Fruit fly (Drosophila melanogaster) whole organism, embryonic: ENCODE measurements around the gene MsR2.

Source experiments
- Abd-B ChIP-seq: fragments of 200-800 bp; sonication (Bioruptor generic); optimal IDR thresholded peaks from 2 replicates; lab custom pipeline; 2018; ENCODE audit warnings: missing biosample characterization, mild to moderate bottlenecking, missing genetic modification characterization, moderate library complexity
- Atf-2 ChIP-seq: fragments of 200-800 bp; sonication (Bioruptor generic); optimal IDR thresholded peaks from 2 replicates; lab custom pipeline; 2016; ENCODE audit warnings: missing biosample characterization, missing genetic modification characterization
- Atf6 ChIP-seq: fragments of 200-800 bp; sonication (Bioruptor generic); IDR thresholded peaks from 2 replicates; pipeline ENCODE4 v1.3.6; 2022; ENCODE audit warnings: missing biosample characterization, missing genetic modification characterization
- BEAF-32 ChIP-seq: fragments of 200-800 bp; sonication (Bioruptor generic); optimal IDR thresholded peaks from 3 replicates; lab custom pipeline; 2017; ENCODE audit warnings: missing biosample characterization, missing genetic modification characterization, mild to moderate bottlenecking, moderate library complexity, missing genetic modification reagents
- CG11696 ChIP-seq: fragments of 200-800 bp; sonication (Bioruptor generic); IDR thresholded peaks from 2 replicates; pipeline ENCODE4 v1.3.6; 2022; ENCODE audit warnings: missing biosample characterization, missing genetic modification characterization
- CG12071 ChIP-seq: fragments of 200-800 bp; sonication (Bioruptor generic); optimal IDR thresholded peaks from 3 replicates; lab custom pipeline; 2018; ENCODE audit warnings: missing biosample characterization, mild to moderate bottlenecking, missing genetic modification characterization
- CG12236 ChIP-seq: fragments of 200-800 bp; sonication (Bioruptor generic); optimal IDR thresholded peaks from 2 replicates; lab custom pipeline; 2016; ENCODE audit warnings: missing biosample characterization, missing genetic modification characterization
- CG13424 ChIP-seq: fragments of 200-800 bp; sonication (Bioruptor generic); optimal IDR thresholded peaks from 2 replicates; lab custom pipeline; 2019; ENCODE audit warnings: missing biosample characterization, mild to moderate bottlenecking, missing genetic modification characterization, moderate library complexity
- CG13624 ChIP-seq: fragments of 200-800 bp; sonication (Bioruptor generic); optimal IDR thresholded peaks from 2 replicates; lab custom pipeline; 2016; ENCODE audit warnings: missing biosample characterization, missing genetic modification characterization
- CG13894 ChIP-seq: fragments of 200-800 bp; sonication (Bioruptor generic); optimal IDR thresholded peaks from 3 replicates; lab custom pipeline; 2018; ENCODE audit warnings: missing biosample characterization, mild to moderate bottlenecking, missing genetic modification characterization, moderate library complexity
- CG14710 ChIP-seq: fragments of 200-800 bp; sonication (Bioruptor generic); optimal IDR thresholded peaks from 3 replicates; lab custom pipeline; 2019; ENCODE audit warnings: missing biosample characterization, mild to moderate bottlenecking, missing genetic modification characterization, moderate library complexity
- CG16813 ChIP-seq: fragments of 200-800 bp; sonication (Bioruptor generic); IDR thresholded peaks from 3 replicates; pipeline ENCODE4 v1.3.6; 2022; ENCODE audit warnings: missing biosample characterization, missing genetic modification characterization; ENCODE audit not compliant: partially characterized antibody
- CG16815 ChIP-seq: fragments of 200-800 bp; sonication (Bioruptor generic); optimal IDR thresholded peaks from 3 replicates; lab custom pipeline; 2017; ENCODE audit warnings: missing biosample characterization, mild to moderate bottlenecking, missing genetic modification characterization
- CG2129 ChIP-seq: fragments of 200-800 bp; sonication (Bioruptor generic); IDR thresholded peaks from 2 replicates; pipeline ENCODE4 v1.3.6; 2022; ENCODE audit warnings: missing biosample characterization, missing genetic modification characterization; ENCODE audit not compliant: partially characterized antibody
- CG2202 ChIP-seq: fragments of 200-800 bp; sonication (Bioruptor generic); optimal IDR thresholded peaks from 2 replicates; lab custom pipeline; 2018; ENCODE audit warnings: missing biosample characterization, mild to moderate bottlenecking, missing genetic modification characterization
- CG31365 ChIP-seq: fragments of 200-800 bp; sonication (Bioruptor generic); optimal IDR thresholded peaks from 2 replicates; lab custom pipeline; 2018; ENCODE audit warnings: missing biosample characterization, mild to moderate bottlenecking, missing genetic modification characterization
- CG32532 ChIP-seq: fragments of 200-800 bp; sonication (Bioruptor generic); IDR thresholded peaks from 2 replicates; pipeline ENCODE4 v1.3.6; 2022; ENCODE audit warnings: missing biosample characterization, missing genetic modification characterization
- CG3726 ChIP-seq: fragments of 200-800 bp; sonication (Bioruptor generic); IDR thresholded peaks from 3 replicates; pipeline ENCODE4, ENCODE4 v1.3.6; 2022; ENCODE audit warnings: missing biosample characterization, missing genetic modification characterization
- CG4360 ChIP-seq: fragments of 200-800 bp; sonication (Bioruptor generic); IDR thresholded peaks from 2 replicates; pipeline ENCODE4 v1.3.6; 2022; ENCODE audit warnings: missing biosample characterization, missing genetic modification characterization
- CG4854 ChIP-seq: fragments of 200-800 bp; sonication (Bioruptor generic); optimal IDR thresholded peaks from 2 replicates; lab custom pipeline; 2016; ENCODE audit warnings: missing biosample characterization, missing genetic modification characterization, inconsistent platforms
- CG7745 ChIP-seq: fragments of 200-800 bp; sonication (Bioruptor generic); optimal IDR thresholded peaks from 2 replicates; lab custom pipeline; 2018; ENCODE audit warnings: missing biosample characterization, mild to moderate bottlenecking, missing genetic modification characterization, moderate library complexity
- Dip2 ChIP-seq: fragments of 200-800 bp; sonication (Bioruptor generic); IDR thresholded peaks from 2 replicates; pipeline ENCODE4 v1.3.6; 2022; ENCODE audit warnings: missing biosample characterization, missing genetic modification characterization
- Elba2 ChIP-seq: fragments of 200-800 bp; sonication (Bioruptor generic); optimal IDR thresholded peaks from 3 replicates; lab custom pipeline; 2016; ENCODE audit warnings: missing biosample characterization, missing genetic modification characterization
- Hr78 ChIP-seq, 2 experiments: fragments of 200-800 bp in 1 of 2; fragments of >200 bp in 1 of 2; sonication (Bioruptor generic) in 1 of 2; optimal IDR thresholded peaks; 2 replicates each; lab custom pipeline; 2017 to 2019; ENCODE audit warnings: missing biosample characterization in 2 of 2, missing genetic modification characterization in 2 of 2, mild to moderate bottlenecking in 1 of 2, moderate library complexity in 1 of 2
- Lpt ChIP-seq: fragments of >200 bp; optimal IDR thresholded peaks from 2 replicates; lab custom pipeline; 2018; ENCODE audit warnings: missing biosample characterization, missing genetic modification characterization
- NC2α ChIP-seq: fragments of 200-800 bp; sonication (Bioruptor generic); optimal IDR thresholded peaks from 2 replicates; lab custom pipeline; 2016; ENCODE audit warnings: missing biosample characterization, missing genetic modification characterization
- NFAT ChIP-seq: fragments of 200-800 bp; sonication (Bioruptor generic); IDR thresholded peaks from 2 replicates; pipeline ENCODE4 v1.3.6; 2022; ENCODE audit warnings: missing biosample characterization, missing genetic modification characterization
- NK7.1 ChIP-seq: fragments of 200-800 bp; sonication (Bioruptor generic); optimal IDR thresholded peaks from 3 replicates; lab custom pipeline; 2016; ENCODE audit warnings: missing biosample characterization, missing genetic modification characterization
- Nf-YA ChIP-seq: fragments of 200-800 bp; sonication (Bioruptor generic); IDR thresholded peaks from 2 replicates; pipeline ENCODE4 v1.3.6; 2022; ENCODE audit warnings: missing biosample characterization, missing genetic modification characterization
- PHDP ChIP-seq: fragments of 200-800 bp; sonication (Bioruptor generic); optimal IDR thresholded peaks from 3 replicates; lab custom pipeline; 2018; ENCODE audit warnings: missing biosample characterization, mild to moderate bottlenecking, missing genetic modification characterization, moderate library complexity
- Sox100B ChIP-seq: fragments of 200-800 bp; sonication (Bioruptor generic); optimal IDR thresholded peaks from 3 replicates; lab custom pipeline; 2018; ENCODE audit warnings: missing biosample characterization, mild to moderate bottlenecking, missing genetic modification characterization
- YL-1 ChIP-seq: fragments of 200-800 bp; sonication (Bioruptor generic); optimal IDR thresholded peaks from 3 replicates; lab custom pipeline; 2017; ENCODE audit warnings: missing biosample characterization, mild to moderate bottlenecking, missing genetic modification characterization
- caup ChIP-seq: fragments of 200-800 bp; sonication (Bioruptor generic); optimal IDR thresholded peaks from 3 replicates; lab custom pipeline; 2017; ENCODE audit warnings: missing biosample characterization, mild to moderate bottlenecking, missing genetic modification characterization, moderate library complexity; ENCODE audit not compliant: severe bottlenecking
- corto ChIP-seq: fragments of 200-800 bp; sonication (Bioruptor generic); optimal IDR thresholded peaks from 2 replicates; lab custom pipeline; 2016; ENCODE audit warnings: missing biosample characterization, mild to moderate bottlenecking, missing genetic modification characterization, moderate library complexity
- esg ChIP-seq: fragments of 200-800 bp; sonication (Bioruptor generic); conservative IDR thresholded peaks from 2 replicates; pipeline ENCODE4 v1.3.6; 2022; ENCODE audit warnings: missing biosample characterization, missing genetic modification characterization
- eve ChIP-seq, 2 experiments: fragments of >200 bp; optimal IDR thresholded peaks; 2 replicates each; lab custom pipeline; 2017; ENCODE audit warnings: missing biosample characterization in 2 of 2, missing genetic modification characterization in 2 of 2
- fu2 ChIP-seq: fragments of 200-800 bp; sonication (Bioruptor generic); optimal IDR thresholded peaks from 2 replicates; lab custom pipeline; 2016; ENCODE audit warnings: missing biosample characterization, missing genetic modification characterization
- gem ChIP-seq: fragments of 200-800 bp; sonication (Bioruptor generic); optimal IDR thresholded peaks from 2 replicates; lab custom pipeline; 2019; ENCODE audit warnings: missing biosample characterization, mild to moderate bottlenecking, missing genetic modification characterization, moderate library complexity
- hkb ChIP-seq, 2 experiments: fragments of 200-800 bp in 1 of 2; fragments of >200 bp in 1 of 2; sonication (Bioruptor generic) in 1 of 2; IDR thresholded peaks in 1 of 2; optimal IDR thresholded peaks in 1 of 2; 2 replicates each; pipeline versions ENCODE4 v1.3.6 to Lab custom; 2017 to 2022; ENCODE audit warnings: missing biosample characterization in 1 of 2, missing genetic modification characterization in 1 of 2
- hth ChIP-seq: fragments of >200 bp; optimal IDR thresholded peaks from 2 replicates; lab custom pipeline; 2017; ENCODE audit warnings: inconsistent platforms
- insv ChIP-seq, 2 experiments: fragments of 200-800 bp; sonication (Bioruptor generic); optimal IDR thresholded peaks; 3 replicates each; lab custom pipeline; 2016 to 2018; ENCODE audit warnings: missing biosample characterization in 2 of 2, missing genetic modification characterization in 2 of 2
- kni ChIP-seq: fragments of 200-800 bp; sonication (Bioruptor generic); optimal IDR thresholded peaks from 3 replicates; lab custom pipeline; 2017; ENCODE audit warnings: mild to moderate bottlenecking, missing biosample characterization, missing genetic modification reagents, missing genetic modification characterization
- p53 ChIP-seq: fragments of 200-800 bp; sonication (Bioruptor generic); optimal IDR thresholded peaks from 2 replicates; lab custom pipeline; 2016; ENCODE audit warnings: missing biosample characterization, missing genetic modification characterization
- psq ChIP-seq: fragments of 200-800 bp; sonication (Bioruptor generic); optimal IDR thresholded peaks from 2 replicates; lab custom pipeline; 2017; ENCODE audit warnings: missing biosample characterization, missing genetic modification characterization
- seq ChIP-seq: fragments of 200-800 bp; sonication (Bioruptor generic); IDR thresholded peaks from 2 replicates; pipeline ENCODE4 v1.3.6; 2022; ENCODE audit warnings: missing biosample characterization, missing genetic modification characterization
- sima ChIP-seq: fragments of 200-800 bp; sonication (Bioruptor generic); optimal IDR thresholded peaks from 2 replicates; lab custom pipeline; 2016; ENCODE audit warnings: missing biosample characterization, missing genetic modification characterization
- slbo ChIP-seq: fragments of 200-800 bp; sonication (Bioruptor generic); IDR thresholded peaks from 2 replicates; pipeline ENCODE4 v1.3.6; 2022; ENCODE audit warnings: missing biosample characterization, missing genetic modification characterization
- twi ChIP-seq: fragments of 200-800 bp; optimal IDR thresholded peaks from 2 replicates; lab custom pipeline; 2019; ENCODE audit warnings: missing biosample characterization, mild to moderate bottlenecking, missing genetic modification characterization, moderate library complexity
- zf30C ChIP-seq: fragments of 200-800 bp; sonication (Bioruptor generic); optimal IDR thresholded peaks from 3 replicates; lab custom pipeline; 2018; ENCODE audit warnings: missing biosample characterization, mild to moderate bottlenecking, missing genetic modification characterization

The MsR2 gene

DNA sequence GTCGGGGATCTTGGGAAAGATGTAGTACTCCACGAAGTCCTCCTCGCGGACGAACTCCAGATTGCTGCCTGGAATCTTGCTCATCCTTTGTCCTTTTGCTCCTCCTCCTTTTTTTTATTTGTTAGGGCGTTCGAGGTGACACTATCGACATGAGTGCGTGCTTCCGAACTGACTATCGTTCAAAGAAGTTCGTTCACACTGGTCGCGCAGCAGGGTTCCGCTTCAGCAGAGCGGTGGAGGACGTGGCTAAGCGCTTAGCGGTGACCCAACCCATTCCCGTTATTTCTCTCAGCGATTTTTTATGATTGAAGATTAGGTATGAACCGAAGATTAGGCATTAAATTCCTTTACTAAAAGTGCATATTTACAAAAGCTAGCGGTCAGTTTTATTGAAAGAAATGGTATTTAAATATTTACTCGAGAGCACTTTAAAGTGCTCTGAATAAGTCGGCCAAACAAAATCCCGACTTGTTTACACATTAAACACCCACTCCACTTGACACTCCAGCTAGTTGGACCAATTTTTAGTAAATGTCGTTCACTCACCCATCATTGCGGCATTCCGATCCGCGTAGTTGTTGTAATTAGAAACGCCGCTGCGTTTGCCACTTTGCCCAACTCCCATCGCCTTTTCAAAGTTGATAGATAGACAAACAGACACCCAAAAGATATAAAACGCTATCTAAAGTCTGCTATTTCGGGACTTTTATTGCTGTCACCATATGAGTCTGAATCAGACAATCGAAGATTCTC, 16.8 kb upstream of the MsR2 start, which contains the start of the genes ecd and CG13806 (continued):
- no peak for TF ChIP-seq Sox100B (GFP tag; lab: Kevin White, UChicago)
- TF ChIP-seq gem (tag; lab: Kevin White, UChicago): no peak
- no peak for TF ChIP-seq Nf-YA
- TF ChIP-seq Atf6 (GFP tag; lab: Robert Waterston, UW): no peak
- no peak for TF ChIP-seq Elba2 (GFP tag; lab: Kevin White, UChicago)
- peak; percentile 76 for TF ChIP-seq CG2129
- no peak for TF ChIP-seq twi (tag; lab: Kevin White, UChicago)
- no peak for TF ChIP-seq NC2α
- peak; percentile 76 for TF ChIP-seq hkb (optimal IDR thresholded peaks at IDR 0.05; lab: Kevin White, UChicago)
- TF ChIP-seq hkb (GFP tag; IDR thresholded peaks at IDR 0.05; lab: Robert Waterston, UW): no peak
- TF ChIP-seq seq (GFP tag; lab: Robert Waterston, UW): no peak
- TF ChIP-seq Abd-B (GFP tag; lab: Kevin White, UChicago): peak; percentile 83
- TF ChIP-seq zf30C (GFP tag; lab: Kevin White, UChicago): no peak
- TF ChIP-seq insv (GFP tag; optimal IDR thresholded peaks at IDR 0.05; lab: Kevin White, UChicago): peak in 1 of 2 experiments; percentile 16
- TF ChIP-seq CG4360 (GFP tag; lab: Robert Waterston, UW): no peak
- TF ChIP-seq Lpt (GFP tag; lab: Kevin White, UChicago): no peak
- TF ChIP-seq NK7.1: no peak
- peak; percentile 14 for TF ChIP-seq CG31365 (tag; lab: Kevin White, UChicago)
- TF ChIP-seq NFAT (GFP tag; lab: Robert Waterston, UW): peak; percentile 80
- no peak for TF ChIP-seq CG4854
- TF ChIP-seq CG12071 (GFP tag; lab: Kevin White, UChicago): no peak
- TF ChIP-seq Hr78 (GFP tag; optimal IDR thresholded peaks at IDR 0.05; lab: Kevin White, UChicago): peak in 1 of 2 experiments; percentile 1
- no peak for TF ChIP-seq kni
- peak; percentile 21 for TF ChIP-seq fu2
- TF ChIP-seq psq (GFP tag; lab: Kevin White, UChicago): peak; percentile 11
- no peak for TF ChIP-seq CG3726 (GFP tag; lab: Robert Waterston, UW)
- TF ChIP-seq caup (GFP tag; lab: Kevin White, UChicago): peak; percentile 31
- TF ChIP-seq CG14710 (tag; lab: Kevin White, UChicago): peak; percentile 73
- peak; percentile 45 for TF ChIP-seq Atf-2 (GFP tag; lab: Kevin White, UChicago)
- no peak for TF ChIP-seq eve (GFP tag; optimal IDR thresholded peaks at IDR 0.05; lab: Kevin White, UChicago)
- no peak for TF ChIP-seq corto (GFP tag; lab: Kevin White, UChicago)
- TF ChIP-seq CG32532: peak; percentile 75
- TF ChIP-seq CG11696 (GFP tag; lab: Robert Waterston, UW): no peak
- peak; percentile 65 for TF ChIP-seq CG13624
- TF ChIP-seq CG16813 (GFP tag; lab: Robert Waterston, UW): peak; percentile 96
- TF ChIP-seq slbo (GFP tag; lab: Robert Waterston, UW): peak; percentile 79
- TF ChIP-seq CG13894: peak; percentile 34
- no peak for TF ChIP-seq CG7745 (tag; lab: Kevin White, UChicago)
- no peak for TF ChIP-seq sima
- TF ChIP-seq hth (lab: Kevin White, UChicago): no peak
- no peak for TF ChIP-seq p53 (GFP tag; lab: Kevin White, UChicago)
- no peak for TF ChIP-seq esg (GFP tag; lab: Robert Waterston, UW)
- no peak for TF ChIP-seq CG12236 (GFP tag; lab: Kevin White, UChicago)
- TF ChIP-seq YL-1: peak; percentile 63
- peak; percentile 28 for TF ChIP-seq CG13424 (tag; lab: Kevin White, UChicago)
- TF ChIP-seq Dip2 (GFP tag; lab: Robert Waterston, UW): no peak
- TF ChIP-seq PHDP (tag; lab: Kevin White, UChicago): no peak
- no peak for TF ChIP-seq CG2202 (tag; lab: Kevin White, UChicago)
- peak; percentile 96 for TF ChIP-seq BEAF-32
- TF ChIP-seq CG16815 (GFP tag; lab: Kevin White, UChicago): no peak
